Worm (Caenorhabditis elegans) whole organism, L1 larva: ENCODE measurements around the gene ndg-4.

Experiments
- C34B4.2 ChIP-seq: sonication (generic microtip); optimal IDR thresholded peaks from 2 replicates; lab custom pipeline; 2017; ENCODE audit warnings: mild to moderate bottlenecking, missing genetic modification characterization, missing compliant biosample characterization
- Y116A8C.19 ChIP-seq: sonication (generic microtip); optimal IDR thresholded peaks from 2 replicates; lab custom pipeline; 2016; ENCODE audit warnings: missing compliant biosample characterization, missing genetic modification characterization, borderline replicate concordance
- aly-2 ChIP-seq: fragments of 150-350 bp; optimal IDR thresholded peaks from 2 replicates; lab custom pipeline; 2014; ENCODE audit warnings: missing biosample characterization, missing genetic modification characterization
- ama-1 ChIP-seq: fragments of 150-350 bp; optimal IDR thresholded peaks from 2 replicates; lab custom pipeline; 2014
- ceh-63 ChIP-seq: fragments of 200-800 bp; sonication (Bioruptor generic); optimal IDR thresholded peaks from 2 replicates; lab custom pipeline; 2018; ENCODE audit warnings: mild to moderate bottlenecking, missing genetic modification characterization, missing compliant biosample characterization
- ceh-8 ChIP-seq: fragments of 200-800 bp; sonication (Bioruptor generic); optimal IDR thresholded peaks from 2 replicates; lab custom pipeline; 2018; ENCODE audit warnings: mild to moderate bottlenecking, missing genetic modification characterization, moderate library complexity, missing compliant biosample characterization
- ceh-88 ChIP-seq: fragments of 200-800 bp; sonication (Bioruptor generic); IDR thresholded peaks from 2 replicates; pipeline ENCODE4 v1.3.6; 2022; ENCODE audit warnings: missing genetic modification characterization, missing compliant biosample characterization
- ceh-90 ChIP-seq: sonication (generic microtip); optimal IDR thresholded peaks from 2 replicates; lab custom pipeline; 2016; ENCODE audit warnings: missing genetic modification characterization, missing compliant biosample characterization
- dpl-1 ChIP-seq, 3 experiments: fragments of 150-350 bp in 2 of 3; sonication (generic microtip) in 1 of 3; optimal IDR thresholded peaks; 2 replicates each; lab custom pipeline; 2014 to 2017; ENCODE audit warnings: missing biosample characterization in 3 of 3, missing genetic modification characterization in 3 of 3, missing genetic modification reagents in 3 of 3
- dsc-1 ChIP-seq: sonication (generic microtip); optimal IDR thresholded peaks from 2 replicates; lab custom pipeline; 2016; ENCODE audit warnings: mild to moderate bottlenecking, missing genetic modification characterization, missing compliant biosample characterization
- efl-1 ChIP-seq, 4 experiments: fragments of 150-350 bp; optimal IDR thresholded peaks in 3 of 4; peaks in 1 of 4; 1 replicate in 1 of 4; 2 replicates in 3 of 4; lab custom pipeline; 2014; ENCODE audit warnings: missing biosample characterization in 2 of 4, missing genetic modification characterization in 2 of 4, missing genetic modification reagents in 2 of 4
- egl-13 ChIP-seq: sonication (generic microtip); optimal IDR thresholded peaks from 2 replicates; lab custom pipeline; 2016; ENCODE audit warnings: missing genotype, missing genetic modification reagents, missing genetic modification characterization, missing compliant biosample characterization
- egl-27 ChIP-seq, 2 experiments: fragments of 150-350 bp in 1 of 2; sonication (generic microtip); optimal IDR thresholded peaks; 3 replicates each; lab custom pipeline; 2017 to 2018; ENCODE audit warnings: missing biosample characterization in 2 of 2, missing genetic modification characterization in 2 of 2, missing genetic modification reagents in 2 of 2
- elt-2 ChIP-seq: sonication (generic microtip); optimal IDR thresholded peaks from 2 replicates; lab custom pipeline; 2016; ENCODE audit warnings: missing genetic modification characterization, mild to moderate bottlenecking, inconsistent platforms, missing compliant biosample characterization, missing genetic modification reagents
- elt-3 ChIP-seq, 6 experiments: fragments of 150-350 bp in 1 of 6; sonication (generic microtip); optimal IDR thresholded peaks; 2 replicates each; lab custom pipeline; 2017 to 2018; ENCODE audit warnings: missing biosample characterization in 6 of 6, missing genetic modification characterization in 6 of 6, inconsistent platforms in 1 of 6
- ets-5 ChIP-seq: fragments of 200-800 bp; sonication (Bioruptor generic); IDR thresholded peaks from 2 replicates; pipeline ENCODE4 v1.3.6; 2022; ENCODE audit warnings: missing genetic modification characterization, missing compliant biosample characterization
- fkh-10 ChIP-seq: sonication (generic microtip); optimal IDR thresholded peaks from 2 replicates; lab custom pipeline; 2017; ENCODE audit warnings: missing biosample characterization, missing genetic modification reagents, missing genetic modification characterization
- fkh-4 ChIP-seq: sonication (generic microtip); optimal IDR thresholded peaks from 2 replicates; lab custom pipeline; 2016; ENCODE audit warnings: missing compliant biosample characterization, missing genetic modification characterization, borderline replicate concordance
- hpl-2 ChIP-seq: fragments of 150-350 bp; optimal IDR thresholded peaks from 2 replicates; lab custom pipeline; 2014; ENCODE audit warnings: missing biosample characterization, missing genetic modification reagents, missing genetic modification characterization
- isw-1 ChIP-seq: fragments of 200-800 bp; sonication (Bioruptor generic); IDR thresholded peaks from 2 replicates; pipeline ENCODE4 v1.3.6; 2022; ENCODE audit warnings: missing genetic modification characterization, missing compliant biosample characterization
- jun-1 ChIP-seq: fragments of 150-350 bp; optimal IDR thresholded peaks from 2 replicates; lab custom pipeline; 2014; ENCODE audit warnings: missing biosample characterization, missing genetic modification reagents, missing genetic modification characterization
- lin-15B ChIP-seq: fragments of 150-350 bp; sonication (generic microtip); optimal IDR thresholded peaks from 3 replicates; lab custom pipeline; 2014; ENCODE audit warnings: missing biosample characterization, missing genetic modification characterization
- lin-39 ChIP-seq: fragments of 150-350 bp; optimal IDR thresholded peaks from 2 replicates; lab custom pipeline; 2014; ENCODE audit warnings: missing biosample characterization, missing genetic modification reagents, missing genetic modification characterization
- lsy-2 ChIP-seq, 2 experiments: fragments of 150-350 bp; optimal IDR thresholded peaks; 2 replicates each; lab custom pipeline; 2014; ENCODE audit warnings: missing biosample characterization in 2 of 2, missing genetic modification characterization in 2 of 2
- mab-9 ChIP-seq: fragments of 200-800 bp; sonication (Bioruptor generic); IDR thresholded peaks from 2 replicates; pipeline ENCODE4 v1.3.6; 2022; ENCODE audit warnings: missing genetic modification reagents, missing genetic modification characterization, missing compliant biosample characterization
- mep-1 ChIP-seq: fragments of 150-350 bp; optimal IDR thresholded peaks from 2 replicates; lab custom pipeline; 2014; ENCODE audit warnings: missing biosample characterization, missing genetic modification characterization
- nhr-11 ChIP-seq: fragments of 150-350 bp; optimal IDR thresholded peaks from 2 replicates; lab custom pipeline; 2014; ENCODE audit warnings: missing biosample characterization, missing genetic modification characterization
- nhr-12 ChIP-seq: sonication (generic microtip); optimal IDR thresholded peaks from 2 replicates; lab custom pipeline; 2017; ENCODE audit warnings: missing biosample characterization, missing genetic modification characterization
- nhr-20 ChIP-seq: sonication (generic microtip); optimal IDR thresholded peaks from 2 replicates; lab custom pipeline; 2016; ENCODE audit warnings: mild to moderate bottlenecking, missing genetic modification characterization, missing compliant biosample characterization
- nhr-28 ChIP-seq: fragments of 150-350 bp; optimal IDR thresholded peaks from 2 replicates; lab custom pipeline; 2014; ENCODE audit warnings: missing biosample characterization, missing genetic modification characterization
- nhr-47 ChIP-seq: sonication (generic microtip); optimal IDR thresholded peaks from 2 replicates; lab custom pipeline; 2016; ENCODE audit warnings: mild to moderate bottlenecking, missing genetic modification characterization, moderate library complexity, missing compliant biosample characterization
- nhr-77 ChIP-seq: fragments of 150-350 bp; optimal IDR thresholded peaks from 2 replicates; lab custom pipeline; 2014; ENCODE audit warnings: missing biosample characterization, missing genetic modification characterization
- nhr-90 ChIP-seq: sonication (generic microtip); optimal IDR thresholded peaks from 2 replicates; lab custom pipeline; 2016; ENCODE audit warnings: mild to moderate bottlenecking, missing genetic modification characterization, missing compliant biosample characterization; ENCODE audit not compliant: poor library complexity
- pag-3 ChIP-seq: sonication (generic microtip); optimal IDR thresholded peaks from 2 replicates; lab custom pipeline; 2017; ENCODE audit warnings: missing genetic modification characterization, mild to moderate bottlenecking, missing compliant biosample characterization, antibody characterized with exemption, borderline replicate concordance; ENCODE audit not compliant: insufficient read depth
- pax-3 ChIP-seq: fragments of 200-800 bp; sonication (Bioruptor generic); optimal IDR thresholded peaks from 2 replicates; lab custom pipeline; 2018; ENCODE audit warnings: mild to moderate bottlenecking, missing genetic modification characterization, moderate library complexity, missing compliant biosample characterization
- pqm-1 ChIP-seq: sonication (generic microtip); optimal IDR thresholded peaks from 3 replicates; lab custom pipeline; 2017; ENCODE audit warnings: missing biosample characterization, missing genetic modification characterization
- rnt-1 ChIP-seq: sonication (generic microtip); optimal IDR thresholded peaks from 2 replicates; lab custom pipeline; 2016; ENCODE audit warnings: mild to moderate bottlenecking, missing genetic modification characterization, moderate library complexity, missing compliant biosample characterization
- skn-1 ChIP-seq: fragments of 150-350 bp; optimal IDR thresholded peaks from 2 replicates; lab custom pipeline; 2014; ENCODE audit warnings: missing biosample characterization, missing genetic modification characterization
- snpc-4 ChIP-seq: fragments of 150-350 bp; optimal IDR thresholded peaks from 2 replicates; lab custom pipeline; 2014; ENCODE audit warnings: missing biosample characterization, missing genetic modification characterization
- snu-23 ChIP-seq: sonication (generic microtip); optimal IDR thresholded peaks from 2 replicates; lab custom pipeline; 2016; ENCODE audit warnings: missing genetic modification characterization, missing compliant biosample characterization
- sptf-1 ChIP-seq: fragments of 150-350 bp; optimal IDR thresholded peaks from 2 replicates; lab custom pipeline; 2014; ENCODE audit warnings: missing biosample characterization, missing genetic modification characterization
- unc-86 ChIP-seq: sonication (generic microtip); optimal IDR thresholded peaks from 2 replicates; lab custom pipeline; 2016; ENCODE audit warnings: missing genetic modification characterization, missing compliant biosample characterization
- vab-15 ChIP-seq: sonication (generic microtip); optimal IDR thresholded peaks from 2 replicates; lab custom pipeline; 2017; ENCODE audit warnings: missing genotype, mild to moderate bottlenecking, missing genetic modification characterization, missing compliant biosample characterization
- xbp-1 ChIP-seq: sonication (generic microtip); optimal IDR thresholded peaks from 2 replicates; lab custom pipeline; 2016; ENCODE audit warnings: missing genetic modification characterization, missing compliant biosample characterization
- zag-1 ChIP-seq: fragments of 150-350 bp; optimal IDR thresholded peaks from 2 replicates; lab custom pipeline; 2014; ENCODE audit warnings: missing biosample characterization, missing genetic modification characterization

Gene ndg-4

DNA sequence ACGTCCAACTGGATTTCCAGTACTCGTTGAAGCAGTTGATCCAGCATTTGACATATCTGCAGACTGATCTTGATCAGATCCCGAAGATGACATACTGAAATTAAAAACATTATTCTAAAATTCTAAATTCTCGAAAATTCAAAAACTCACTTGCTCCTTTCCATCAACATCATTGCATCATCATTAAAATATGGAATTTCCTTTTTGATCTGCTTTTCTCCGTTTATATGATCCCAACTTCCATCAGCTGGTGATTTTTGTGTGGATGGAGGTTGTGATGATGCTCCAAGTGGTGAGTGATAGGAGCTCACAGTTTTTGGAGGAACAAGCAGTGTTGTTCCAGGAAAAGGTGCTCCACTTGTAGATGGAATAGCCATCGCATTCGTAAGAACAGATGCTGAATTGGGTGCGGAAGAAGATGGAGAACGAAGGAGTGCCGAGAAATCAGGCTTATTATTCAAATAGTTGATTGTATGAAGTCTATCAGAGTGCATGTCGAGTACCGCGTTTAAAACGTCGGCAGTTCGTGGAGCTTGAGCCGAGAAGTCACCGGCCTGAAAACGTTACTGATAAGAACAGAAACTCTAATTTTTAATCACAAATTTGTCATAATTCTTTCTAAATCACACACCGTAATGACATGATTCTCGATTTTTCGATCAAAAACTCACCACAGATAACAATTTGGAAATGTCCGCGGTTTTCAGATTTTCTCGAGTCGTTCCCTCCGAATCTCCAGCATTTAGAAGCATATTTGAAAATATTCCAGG, 26.0 kb upstream of the ndg-4 start:
- TF ChIP-seq mep-1 (tag; lab: Kevin White, UChicago) = no peak
- 0 out of 2 replicates have a peak, but pooled peaks have one; percentile 51 for TF ChIP-seq ets-5
- peak; percentile 61 for TF ChIP-seq elt-2 (tag; lab: Kevin White, UChicago)
- no peak for TF ChIP-seq nhr-90 (tag; lab: Kevin White, UChicago)
- TF ChIP-seq efl-1 (optimal IDR thresholded peaks at IDR 0.05; lab: Kevin White, UChicago) = no peak
- TF ChIP-seq efl-1 (GFP tag; optimal IDR thresholded peaks at IDR 0.05 in 1 of 2; lab: Kevin White, UChicago) = peak in 1 of 2 experiments; percentile 3

DNA sequence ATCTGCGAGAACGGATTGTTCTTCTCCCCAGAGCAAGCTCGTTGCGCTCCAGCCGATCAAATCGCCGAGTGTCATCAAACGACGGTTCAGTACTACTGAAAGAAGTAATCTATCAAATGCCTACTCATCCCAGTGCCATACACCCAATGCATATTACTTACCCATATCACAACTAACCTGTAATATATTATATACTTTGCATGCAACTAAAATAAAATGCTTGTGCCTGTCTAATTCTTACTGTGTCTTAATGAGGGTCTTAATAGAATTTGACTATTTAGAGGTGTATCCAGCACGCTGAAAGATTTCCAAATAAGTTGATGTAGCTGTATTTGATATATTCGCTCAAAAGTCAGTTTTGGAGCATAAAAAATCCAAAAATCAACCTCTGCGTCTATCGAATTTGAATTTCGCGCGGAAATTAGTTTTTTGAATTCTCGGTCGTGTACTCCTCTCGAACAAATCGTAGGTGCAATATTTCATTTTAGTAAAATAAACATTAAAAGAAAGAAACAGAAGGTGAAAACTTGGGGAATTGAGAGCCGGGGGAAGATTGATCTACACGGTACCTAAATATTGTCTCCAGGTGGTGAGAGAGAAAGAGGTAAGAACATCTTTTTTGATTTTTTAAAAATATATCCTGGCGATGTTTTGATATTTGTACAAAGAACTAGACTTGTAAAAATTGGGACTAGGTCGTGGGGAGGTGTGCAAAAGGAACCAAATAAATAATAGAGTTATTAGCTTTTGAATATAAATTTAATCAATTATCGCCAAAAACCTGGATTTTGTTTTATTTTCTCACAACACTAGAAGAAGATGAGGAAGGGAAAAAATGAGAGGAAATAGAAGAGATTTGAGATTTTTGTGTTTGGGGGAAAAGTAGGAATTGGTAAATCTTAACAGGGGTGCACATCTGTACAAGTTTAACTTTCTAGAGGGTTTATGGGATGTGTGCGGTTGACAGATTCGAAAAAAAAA, 24.3 kb upstream of the ndg-4 start:
- TF ChIP-seq aly-2 = peak; percentile 20
- TF ChIP-seq rnt-1 (tag; lab: Kevin White, UChicago) = no peak
- no peak for TF ChIP-seq pqm-1 (tag; lab: Kevin White, UChicago)
- TF ChIP-seq elt-2 (tag; lab: Kevin White, UChicago) = peak; percentile 16
- no peak for TF ChIP-seq nhr-11
- no peak for TF ChIP-seq nhr-12 (tag; lab: Kevin White, UChicago)
- no peak for TF ChIP-seq xbp-1
- TF ChIP-seq ama-1 (lab: Kevin White, UChicago) = peak; percentile 40
- no peak for TF ChIP-seq zag-1
- TF ChIP-seq C34B4.2 = no peak
- TF ChIP-seq pag-3 (tag; lab: Kevin White, UChicago) = no peak
- no peak for TF ChIP-seq nhr-20 (tag; lab: Kevin White, UChicago)
- TF ChIP-seq dsc-1 (tag; lab: Kevin White, UChicago) = peak; percentile 16
- no peak for TF ChIP-seq nhr-47
- no peak for TF ChIP-seq sptf-1
- TF ChIP-seq efl-1 (optimal IDR thresholded peaks at IDR 0.05; lab: Kevin White, UChicago) = peak; percentile 2 to 61
- peak; percentile 56 to 93 for TF ChIP-seq efl-1 (GFP tag; optimal IDR thresholded peaks at IDR 0.05 in 1 of 2; lab: Kevin White, UChicago)
- no peak for TF ChIP-seq elt-3 (tag; optimal IDR thresholded peaks at IDR 0.05; lab: Kevin White, UChicago)
- no peak for TF ChIP-seq fkh-4 (tag; lab: Kevin White, UChicago)
- no peak for TF ChIP-seq skn-1
- TF ChIP-seq fkh-10 (GFP tag; lab: Kevin White, UChicago) = no peak
- no peak for TF ChIP-seq unc-86 (tag; lab: Kevin White, UChicago)
- TF ChIP-seq egl-27 (tag; optimal IDR thresholded peaks at IDR 0.05; lab: Kevin White, UChicago) = no peak
- no peak for TF ChIP-seq lin-39 (tag; lab: Kevin White, UChicago)
- peak; percentile 35 for TF ChIP-seq snu-23 (GFP tag; lab: Kevin White, UChicago)
- no peak for TF ChIP-seq egl-13 (tag; lab: Kevin White, UChicago)
- TF ChIP-seq pax-3 = peak; percentile 21
- TF ChIP-seq vab-15 (tag; lab: Kevin White, UChicago) = no peak
- no peak for TF ChIP-seq ceh-88 (GFP tag; lab: Robert Waterston, UW)
- TF ChIP-seq ceh-8 (GFP tag; lab: Kevin White, UChicago) = no peak
- no peak for TF ChIP-seq ceh-90
- no peak for TF ChIP-seq nhr-28 (tag; lab: Kevin White, UChicago)
- no peak for TF ChIP-seq ceh-63 (GFP tag; lab: Kevin White, UChicago)
- peak; percentile 1 for TF ChIP-seq nhr-90 (tag; lab: Kevin White, UChicago)
- TF ChIP-seq snpc-4 = no peak
- no peak for TF ChIP-seq isw-1
- TF ChIP-seq lin-15B (tag; lab: Kevin White, UChicago) = no peak
- no peak for TF ChIP-seq Y116A8C.19 (tag; lab: Kevin White, UChicago)
- TF ChIP-seq jun-1 (tag; lab: Kevin White, UChicago) = no peak
- TF ChIP-seq dpl-1 (GFP tag; optimal IDR thresholded peaks at IDR 0.05; lab: Kevin White, UChicago) = peak; percentile 6 to 68 (median 47)
- TF ChIP-seq mab-9 = no peak
- peak in 1 of 2 experiments; percentile 22 for TF ChIP-seq lsy-2 (tag; optimal IDR thresholded peaks at IDR 0.05; lab: Kevin White, UChicago)
- TF ChIP-seq hpl-2 (GFP tag; lab: Kevin White, UChicago) = no peak
- no peak for TF ChIP-seq nhr-77 (tag; lab: Kevin White, UChicago)
